Worm (Caenorhabditis elegans) whole organism, L4/young adult: ENCODE results near the gene E04F6.6.

Experiments
- dao-5 ChIP-seq: sonication (generic microtip); optimal IDR thresholded peaks from 2 replicates; lab custom pipeline; 2016; ENCODE audit warnings: missing genotype, missing genetic modification characterization, moderate library complexity, missing compliant biosample characterization
- him-1 ChIP-seq: sonication (generic microtip); optimal IDR thresholded peaks from 2 replicates; lab custom pipeline; 2016; ENCODE audit warnings: missing genotype, missing genetic modification reagents, missing genetic modification characterization, missing compliant biosample characterization

DNA sequence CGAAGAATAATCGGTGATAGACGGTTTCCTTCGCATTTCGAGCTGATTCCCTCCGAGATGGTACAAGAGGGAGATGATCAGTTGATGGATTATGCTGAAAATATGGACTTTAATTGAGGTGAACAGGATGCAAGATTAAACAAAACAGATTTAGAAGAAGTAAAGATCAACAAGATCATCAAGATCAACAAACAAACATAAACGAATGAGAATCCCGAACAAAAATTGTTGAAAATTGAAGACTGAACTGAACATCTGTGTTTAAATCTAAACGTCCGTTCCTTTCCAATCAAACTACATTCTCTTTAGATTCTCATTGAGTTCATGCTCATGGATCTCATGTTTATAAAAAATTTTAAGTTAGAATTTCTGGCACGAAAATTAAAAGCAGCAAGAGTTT lies 24.5 kb downstream of the E04F6.6 start, which contains the start of gene glc-4:
- TF ChIP-seq him-1 (tag; lab: Kevin White, UChicago) (no peak), dao-5 (no peak)
